Fruit fly (Drosophila melanogaster): Measurements from ENCODE around the gene CG6462.

Gene CG6462

dm6 chr3L:6071454-6072189, 34.7 kb downstream of the CG6462 start, which contains the start of gene CG6602 (continued):
- TF ChIP-seq topi (GFP tag; optimal IDR thresholded peaks at IDR 0.05) (peak; percentile 49), net (GFP tag; optimal IDR thresholded peaks at IDR 0.05) (peak; percentile 5), CG8632 (GFP tag; optimal IDR thresholded peaks at IDR 0.05) (no peak), CG6808 (GFP tag; optimal IDR thresholded peaks at IDR 0.05) (no peak), Met (GFP tag; optimal IDR thresholded peaks at IDR 0.05) (peak; percentile 44), OdsH (GFP tag; optimal IDR thresholded peaks at IDR 0.05) (peak; percentile 59), Hr38 (GFP tag; optimal IDR thresholded peaks at IDR 0.05) (no peak), dsx (GFP tag; optimal IDR thresholded peaks at IDR 0.05; ENCODE audit: poor library complexity, severe bottlenecking) (no peak), fkh (GFP tag; optimal IDR thresholded peaks at IDR 0.05) (no peak), salr (GFP tag; optimal IDR thresholded peaks at IDR 0.05) (peak in 1 of 2 experiments; percentile 54), CG10631 (GFP tag; optimal IDR thresholded peaks at IDR 0.05) (peak; percentile 6), Sox102F (GFP tag; optimal IDR thresholded peaks at IDR 0.05) (no peak), CG15336 (GFP tag; IDR thresholded peaks at IDR 0.05) (no peak), CG6792 (GFP tag; optimal IDR thresholded peaks at IDR 0.05) (no peak), Gug (GFP tag; IDR thresholded peaks at IDR 0.05) (no peak; the same call in 1 of the 2 replicates), lz (GFP tag; optimal IDR thresholded peaks at IDR 0.05) (peak; percentile 68), CG8119 (GFP tag; IDR thresholded peaks at IDR 0.05) (no peak), CG8319 (GFP tag; optimal IDR thresholded peaks at IDR 0.05) (peak; percentile 43), CG6854 (GFP tag; optimal IDR thresholded peaks at IDR 0.05) (peak; percentile 21), CG16779 (tag; optimal IDR thresholded peaks at IDR 0.05) (no peak), CG3032 (tag; optimal IDR thresholded peaks at IDR 0.05) (no peak), Lpt (GFP tag; optimal IDR thresholded peaks at IDR 0.05) (no peak), Eip78C (GFP tag) (peak; percentile 68), acj6 (GFP tag; optimal IDR thresholded peaks at IDR 0.05) (peak; percentile 40), CG10669 (GFP tag; optimal IDR thresholded peaks at IDR 0.05) (peak; percentile 42), Ets21C (GFP tag; optimal IDR thresholded peaks at IDR 0.05) (no peak), vri (GFP tag; optimal IDR thresholded peaks at IDR 0.05) (peak; percentile 5), Eip93F (GFP tag; optimal IDR thresholded peaks at IDR 0.05) (no peak), CG6276 (GFP tag; optimal IDR thresholded peaks at IDR 0.05) (no peak), Ets96B (tag; optimal IDR thresholded peaks at IDR 0.05) (no peak), esn (GFP tag; optimal IDR thresholded peaks at IDR 0.05) (peak; percentile 53), CG34406 (GFP tag; optimal IDR thresholded peaks at IDR 0.05) (peak; percentile 25), CG6163 (GFP tag; IDR thresholded peaks at IDR 0.05) (peak; percentile 70), Sox15 (GFP tag; optimal IDR thresholded peaks at IDR 0.05) (peak; percentile 41), fd59A (GFP tag; optimal IDR thresholded peaks at IDR 0.05) (no peak), cyc (GFP tag; optimal IDR thresholded peaks at IDR 0.05) (peak; percentile 73), Blimp-1 (GFP tag; optimal IDR thresholded peaks at IDR 0.05) (peak; percentile 31), Hr39 (GFP tag; optimal IDR thresholded peaks at IDR 0.05) (peak; percentile 65)

dm6 chr3L:6074975-6075692, 38.2 kb downstream of the CG6462 start, which contains the start of the genes CG13295 and CG6610:
CG13295 (minus strand) TSS chr3L:6075245.
CG6610 (plus strand) TSS chr3L:6075536.
- TF ChIP-seq eg (GFP tag; IDR thresholded peaks at IDR 0.05) (peak; percentile 45; the same call in 2 of the 3 replicates), Sox15 (GFP tag; optimal IDR thresholded peaks at IDR 0.05) (peak; percentile 7), Ets21C (GFP tag; optimal IDR thresholded peaks at IDR 0.05) (peak; percentile 59), Eip78C (GFP tag) (peak; percentile 88), CG7368 (GFP tag; optimal IDR thresholded peaks at IDR 0.05) (no peak), lz (GFP tag; optimal IDR thresholded peaks at IDR 0.05) (peak; percentile 53), vri (GFP tag; optimal IDR thresholded peaks at IDR 0.05) (peak; percentile 44), CG8319 (GFP tag; optimal IDR thresholded peaks at IDR 0.05) (no peak), Hr39 (GFP tag; optimal IDR thresholded peaks at IDR 0.05) (peak; percentile 60), acj6 (GFP tag; optimal IDR thresholded peaks at IDR 0.05) (peak; percentile 26), CG6854 (GFP tag; optimal IDR thresholded peaks at IDR 0.05) (no peak), CG11294 (GFP tag; IDR thresholded peaks at IDR 0.05) (no peak), pdm3 (GFP tag; optimal IDR thresholded peaks at IDR 0.05) (no peak), CG10669 (GFP tag; optimal IDR thresholded peaks at IDR 0.05) (no peak), CG3919 (GFP tag; optimal IDR thresholded peaks at IDR 0.05) (no peak), Hr4 (GFP tag; optimal IDR thresholded peaks at IDR 0.05) (peak; percentile 52), dac (GFP tag; optimal IDR thresholded peaks at IDR 0.05) (no peak), Sox14 (GFP tag; optimal IDR thresholded peaks at IDR 0.05) (peak; percentile 77), cyc (GFP tag; optimal IDR thresholded peaks at IDR 0.05) (peak; percentile 46), fd59A (GFP tag; optimal IDR thresholded peaks at IDR 0.05) (peak; percentile 22), Ets96B (tag; optimal IDR thresholded peaks at IDR 0.05) (peak; percentile 45), CG6808 (GFP tag; optimal IDR thresholded peaks at IDR 0.05) (peak; percentile 23), CG4318 (GFP tag; optimal IDR thresholded peaks at IDR 0.05) (no peak), CG6276 (GFP tag; optimal IDR thresholded peaks at IDR 0.05) (no peak)
